Fruit fly (Drosophila melanogaster): ENCODE results near the gene ttm2.

Gene ttm2

DNA sequence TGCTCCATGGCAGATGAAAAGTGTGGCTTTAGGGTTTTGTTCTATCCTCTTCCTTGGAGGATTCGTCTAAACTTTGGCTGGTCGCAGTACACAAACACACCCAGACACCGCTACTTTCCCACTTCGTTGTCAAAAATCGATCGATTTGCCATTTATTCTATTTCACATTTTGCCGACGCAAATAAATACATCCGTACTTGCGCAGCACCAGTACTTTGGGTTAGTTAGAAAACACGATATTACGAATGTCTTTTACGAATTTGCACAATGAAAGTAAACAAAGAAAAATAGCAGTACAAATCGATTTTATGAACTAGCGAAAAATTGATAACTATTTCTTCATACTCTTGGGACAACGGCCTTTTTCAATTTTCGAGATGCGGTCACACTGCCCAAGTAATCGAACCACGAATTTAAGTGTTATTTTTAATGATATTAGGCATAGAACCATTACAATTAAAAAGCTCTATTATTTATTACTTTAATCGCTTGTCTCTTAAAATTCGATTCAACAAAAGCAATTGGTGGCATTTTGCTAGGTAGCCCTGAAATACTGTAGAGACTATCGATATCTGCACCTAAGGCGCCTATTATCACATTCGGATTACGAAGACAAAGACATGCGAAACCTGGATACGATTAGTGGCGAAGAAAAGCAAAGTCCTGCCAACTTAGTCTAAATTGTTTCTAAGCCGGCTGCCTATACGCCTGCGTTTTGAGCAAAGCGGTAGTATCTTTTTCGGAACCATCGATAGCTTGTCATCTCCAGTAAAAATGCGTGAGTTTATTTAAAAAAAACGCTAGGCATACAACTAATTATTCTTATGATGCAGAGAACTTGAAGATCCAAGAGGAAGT, 17.1 kb upstream of the ttm2 start, which contains the start of the genes DIP2 and wac (continued):
- TF ChIP-seq CG2116 (GFP tag; optimal IDR thresholded peaks at IDR 0.05) = peak; percentile 94
- TF ChIP-seq pan (optimal IDR thresholded peaks at IDR 0.05) = no peak
- peak in 1 of 2 experiments; percentile 68 for TF ChIP-seq pan (GFP tag; optimal IDR thresholded peaks at IDR 0.05 in 1 of 2, IDR thresholded peaks at IDR 0.05 in 1 of 2)
- TF ChIP-seq Mes4 (GFP tag; optimal IDR thresholded peaks at IDR 0.05) = peak; percentile 78
- TF ChIP-seq tup (GFP tag; optimal IDR thresholded peaks at IDR 0.05) = peak; percentile 57
- TF ChIP-seq lab (GFP tag; optimal IDR thresholded peaks at IDR 0.05) = no peak
- peak; percentile 90 for TF ChIP-seq knrl (GFP tag; IDR thresholded peaks at IDR 0.05; ENCODE audit: partially characterized antibody)
- peak; percentile 36; the same call in 1 of the 2 replicates for TF ChIP-seq CG17612 (GFP tag; IDR thresholded peaks at IDR 0.05)
- peak; percentile 89 for TF ChIP-seq vvl (GFP tag; IDR thresholded peaks at IDR 0.05)
- TF ChIP-seq esg (GFP tag; conservative IDR thresholded peaks at IDR 0.05) = peak; percentile 45; the same call in 1 of the 2 replicates
- TF ChIP-seq ind (GFP tag; optimal IDR thresholded peaks at IDR 0.05) = peak; percentile 83
- TF ChIP-seq Stat92E (GFP tag; optimal IDR thresholded peaks at IDR 0.05) = no peak
- TF ChIP-seq pho (GFP tag; optimal IDR thresholded peaks at IDR 0.05) = peak; percentile 85
- 0 out of 2 replicates have a peak, but pooled peaks have one; percentile 15 for TF ChIP-seq GATAe (GFP tag; conservative IDR thresholded peaks at IDR 0.05)
- TF ChIP-seq CG34224 (GFP tag; IDR thresholded peaks at IDR 0.05; ENCODE audit: partially characterized antibody) = peak; percentile 86
- no peak for TF ChIP-seq Hey (tag; optimal IDR thresholded peaks at IDR 0.05)
- TF ChIP-seq HLH54F (GFP tag; optimal IDR thresholded peaks at IDR 0.05) = peak; percentile 85
- TF ChIP-seq CG17829 (tag; optimal IDR thresholded peaks at IDR 0.05) = peak; percentile 76
- no peak for TF ChIP-seq jing (GFP tag; optimal IDR thresholded peaks at IDR 0.05)
- no peak; the same call in 1 of the 2 replicates for TF ChIP-seq CG31441 (GFP tag; IDR thresholded peaks at IDR 0.05)
- peak; percentile 62; the same call in 1 of the 2 replicates for TF ChIP-seq CG1024 (GFP tag; IDR thresholded peaks at IDR 0.05)
- TF ChIP-seq wor (GFP tag; IDR thresholded peaks at IDR 0.05) = no peak
- peak; percentile 60 for TF ChIP-seq btn (GFP tag; optimal IDR thresholded peaks at IDR 0.05)
- TF ChIP-seq pb (GFP tag; optimal IDR thresholded peaks at IDR 0.05) = peak; percentile 53
- TF ChIP-seq Mad (GFP tag; optimal IDR thresholded peaks at IDR 0.05) = peak; percentile 86
- TF ChIP-seq so (GFP tag; IDR thresholded peaks at IDR 0.05) = peak; percentile 73; the same call in 2 of the 3 replicates
- no peak for TF ChIP-seq CG1529 (GFP tag; optimal IDR thresholded peaks at IDR 0.05)
- peak; percentile 77 for TF ChIP-seq B-H2 (GFP tag; optimal IDR thresholded peaks at IDR 0.05)
- TF ChIP-seq gsb-n (tag; optimal IDR thresholded peaks at IDR 0.05) = no peak
- peak; percentile 78 for TF ChIP-seq fu2 (GFP tag; optimal IDR thresholded peaks at IDR 0.05)
- peak; percentile 47 for TF ChIP-seq PHDP (tag; optimal IDR thresholded peaks at IDR 0.05)
- peak; percentile 89 for TF ChIP-seq CG9797 (GFP tag; optimal IDR thresholded peaks at IDR 0.05)
- TF ChIP-seq Max (GFP tag; optimal IDR thresholded peaks at IDR 0.05) = peak; percentile 70
- TF ChIP-seq Lim3 (GFP tag; IDR thresholded peaks at IDR 0.05) = no peak
- TF ChIP-seq Hsf (GFP tag; optimal IDR thresholded peaks at IDR 0.05) = peak; percentile 88
- peak; percentile 82 for TF ChIP-seq CG12942 (GFP tag; optimal IDR thresholded peaks at IDR 0.05)
- no peak for TF ChIP-seq ap (GFP tag; IDR thresholded peaks at IDR 0.05)
- TF ChIP-seq CG14050 (GFP tag; IDR thresholded peaks at IDR 0.05) = peak; percentile 19; the same call in 1 of the 3 replicates
- peak; percentile 30 for TF ChIP-seq slou (GFP tag; optimal IDR thresholded peaks at IDR 0.05)
- TF ChIP-seq BEAF-32 (GFP tag; optimal IDR thresholded peaks at IDR 0.05) = peak; percentile 96
- peak; percentile 48 for TF ChIP-seq mirr (GFP tag; optimal IDR thresholded peaks at IDR 0.05)
- peak in 1 of 2 experiments; percentile 82 for TF ChIP-seq Hr51 (GFP tag; optimal IDR thresholded peaks at IDR 0.05)
- TF ChIP-seq sob (GFP tag; IDR thresholded peaks at IDR 0.05) = peak; percentile 74
- TF ChIP-seq hkb (optimal IDR thresholded peaks at IDR 0.05) = no peak
- peak; percentile 58; the same call in 1 of the 2 replicates for TF ChIP-seq hkb (GFP tag; IDR thresholded peaks at IDR 0.05)
- TF ChIP-seq Atf-2 (GFP tag; optimal IDR thresholded peaks at IDR 0.05) = peak; percentile 41
- TF ChIP-seq CG30431 (GFP tag; optimal IDR thresholded peaks at IDR 0.05) = peak; percentile 14
- no peak for TF ChIP-seq wek (GFP tag; optimal IDR thresholded peaks at IDR 0.05)
- TF ChIP-seq CG12104 (GFP tag; optimal IDR thresholded peaks at IDR 0.05) = peak; percentile 3
